Fruit fly (Drosophila melanogaster) whole organism, embryonic: ENCODE results near the gene TwdlE.

Experiments
- CG12942 ChIP-seq: fragments of 200-800 bp; sonication (Bioruptor generic); optimal IDR thresholded peaks from 3 replicates; lab custom pipeline; 2016; ENCODE audit warnings: missing biosample characterization, missing genetic modification characterization
- CG8290 ChIP-seq, 3 experiments: fragments of 200-800 bp; sonication (Bioruptor generic); optimal IDR thresholded peaks; 2 replicates each; lab custom pipeline; 2016 to 2019; ENCODE audit warnings: missing biosample characterization in 3 of 3, missing genetic modification characterization in 3 of 3, mild to moderate bottlenecking in 2 of 3, moderate library complexity in 1 of 3
- Hr3 ChIP-seq: fragments of 200-800 bp; sonication (Bioruptor generic); optimal IDR thresholded peaks from 3 replicates; lab custom pipeline; 2016; ENCODE audit warnings: missing biosample characterization, missing genetic modification characterization
- MESR4 ChIP-seq: fragments of 200-800 bp; sonication (Bioruptor generic); optimal IDR thresholded peaks from 2 replicates; lab custom pipeline; 2018; ENCODE audit warnings: missing biosample characterization, mild to moderate bottlenecking, missing genetic modification characterization, moderate library complexity
- Max ChIP-seq: fragments of 200-800 bp; sonication (Bioruptor generic); optimal IDR thresholded peaks from 2 replicates; lab custom pipeline; 2016; ENCODE audit warnings: missing biosample characterization, mild to moderate bottlenecking, missing genetic modification characterization
- bcd ChIP-seq: fragments of 200-800 bp; sonication (Bioruptor generic); optimal IDR thresholded peaks from 2 replicates; lab custom pipeline; 2017; ENCODE audit warnings: missing biosample characterization, mild to moderate bottlenecking, missing genetic modification characterization
- crp ChIP-seq, 2 experiments: fragments of 200-800 bp; sonication (Bioruptor generic); optimal IDR thresholded peaks; 2 replicates in 1 of 2; 3 replicates in 1 of 2; lab custom pipeline; 2017; ENCODE audit warnings: missing biosample characterization in 2 of 2, missing genetic modification characterization in 2 of 2, mild to moderate bottlenecking in 1 of 2, moderate library complexity in 1 of 2
- mirr ChIP-seq: fragments of 200-800 bp; sonication (Bioruptor generic); optimal IDR thresholded peaks from 3 replicates; lab custom pipeline; 2018; ENCODE audit warnings: missing biosample characterization, mild to moderate bottlenecking, missing genetic modification characterization

Gene TwdlE

DNA sequence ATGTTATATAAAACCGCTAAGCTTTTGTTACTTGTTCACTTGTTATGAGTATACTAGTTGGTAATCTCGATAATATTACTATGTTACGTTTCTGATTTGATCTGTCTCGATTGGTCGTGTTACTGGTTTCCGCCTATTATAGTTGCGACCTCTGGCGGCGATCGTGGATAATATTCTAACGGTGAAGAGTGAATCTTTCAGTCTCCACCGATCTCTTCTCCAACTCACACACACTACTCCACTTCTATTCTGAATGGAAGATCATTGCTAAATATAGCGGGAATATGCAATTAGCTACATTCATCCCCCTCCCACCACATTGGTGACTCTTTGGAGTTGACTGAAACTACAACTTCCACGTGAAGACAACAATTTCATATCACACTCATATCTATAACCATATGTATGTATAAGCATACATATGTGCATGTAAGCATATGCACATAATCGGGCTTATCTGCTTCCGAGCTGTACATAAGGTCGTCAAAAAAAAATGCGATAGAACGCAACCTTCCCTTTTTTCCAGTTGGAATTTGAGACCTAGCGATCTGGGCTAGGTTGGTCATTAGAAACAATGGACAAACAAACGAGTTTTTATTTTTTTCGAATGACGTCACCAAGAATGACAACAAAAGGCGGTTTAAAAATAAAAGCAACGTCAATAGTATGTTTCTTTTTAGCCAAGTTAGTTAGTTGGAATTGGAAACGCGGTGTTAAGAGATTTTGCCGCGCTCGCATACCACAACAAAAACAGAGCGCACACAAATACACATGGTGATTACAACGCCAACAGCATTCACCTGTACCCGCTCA, 51.5 kb downstream of the TwdlE start (continued):
- no peak for TF ChIP-seq CG12942
- TF ChIP-seq Hr3, result no peak
- no peak for TF ChIP-seq Max (GFP tag; lab: Kevin White, UChicago)
- no peak for TF ChIP-seq MESR4 (GFP tag; lab: Kevin White, UChicago)
- TF ChIP-seq mirr (GFP tag; lab: Kevin White, UChicago), result peak; percentile 58
- no peak for TF ChIP-seq crp (GFP tag; optimal IDR thresholded peaks at IDR 0.05; lab: Kevin White, UChicago)
- TF ChIP-seq CG8290 (GFP tag; optimal IDR thresholded peaks at IDR 0.05; lab: Kevin White, UChicago), result no peak
- peak in 1 of 2 experiments; percentile 27 for TF ChIP-seq CG8290 (tag; optimal IDR thresholded peaks at IDR 0.05; lab: Kevin White, UChicago)
- TF ChIP-seq bcd (GFP tag; lab: Kevin White, UChicago), result no peak
